Fruit fly (Drosophila melanogaster) whole organism, embryonic: Measurements from ENCODE around the gene CG4455.

ENCODE experiments used
- Adf1 ChIP-seq: fragments of 200-800 bp; sonication (Bioruptor generic); IDR thresholded peaks from 2 replicates; pipeline ENCODE4 v1.3.6; 2022; ENCODE audit warnings: missing biosample characterization, missing genetic modification characterization
- CG10654 ChIP-seq: fragments of 200-800 bp; sonication (Bioruptor generic); optimal IDR thresholded peaks from 2 replicates; lab custom pipeline; 2016; ENCODE audit warnings: missing biosample characterization, missing genetic modification characterization
- CG11398 ChIP-seq: fragments of 200-800 bp; sonication (Bioruptor generic); optimal IDR thresholded peaks from 2 replicates; lab custom pipeline; 2016; ENCODE audit warnings: missing biosample characterization, missing genetic modification characterization
- CG12659 ChIP-seq: fragments of 200-800 bp; sonication (Bioruptor generic); optimal IDR thresholded peaks from 3 replicates; lab custom pipeline; 2017; ENCODE audit warnings: mild to moderate bottlenecking, missing biosample characterization, missing genetic modification reagents, missing genetic modification characterization
- CG13287 ChIP-seq: fragments of 200-800 bp; sonication (Bioruptor generic); IDR thresholded peaks from 2 replicates; pipeline ENCODE4 v1.3.6; 2022; ENCODE audit warnings: missing biosample characterization, missing genetic modification characterization; ENCODE audit not compliant: partially characterized antibody
- CG14441 ChIP-seq: fragments of 200-800 bp; sonication (Bioruptor generic); IDR thresholded peaks from 2 replicates; pipeline ENCODE4 v1.3.6; 2022; ENCODE audit warnings: missing biosample characterization, missing genetic modification characterization
- CG16779 ChIP-seq: fragments of 200-800 bp; sonication (Bioruptor generic); IDR thresholded peaks from 2 replicates; pipeline ENCODE4 v1.3.6; 2022; ENCODE audit warnings: missing biosample characterization, missing genetic modification characterization
- CG17186 ChIP-seq: fragments of 200-800 bp; sonication (Bioruptor generic); optimal IDR thresholded peaks from 3 replicates; lab custom pipeline; 2017; ENCODE audit warnings: missing biosample characterization, missing genetic modification reagents, missing genetic modification characterization
- CG17328 ChIP-seq: fragments of 200-800 bp; sonication (Bioruptor generic); IDR thresholded peaks from 2 replicates; pipeline ENCODE4 v1.3.6; 2022; ENCODE audit warnings: missing biosample characterization, missing genetic modification characterization
- CG17385 ChIP-seq: fragments of 200-800 bp; sonication (Bioruptor generic); optimal IDR thresholded peaks from 3 replicates; lab custom pipeline; 2018; ENCODE audit warnings: missing biosample characterization, mild to moderate bottlenecking, missing genetic modification characterization
- CG2129 ChIP-seq: fragments of 200-800 bp; sonication (Bioruptor generic); IDR thresholded peaks from 2 replicates; pipeline ENCODE4 v1.3.6; 2022; ENCODE audit warnings: missing biosample characterization, missing genetic modification characterization; ENCODE audit not compliant: partially characterized antibody
- CG2199 ChIP-seq: fragments of 200-800 bp; sonication (Bioruptor generic); IDR thresholded peaks from 3 replicates; pipeline ENCODE4 v1.3.6; 2022; ENCODE audit warnings: missing biosample characterization, missing genetic modification characterization
- CG5245 ChIP-seq: fragments of 200-800 bp; sonication (Bioruptor generic); optimal IDR thresholded peaks from 3 replicates; lab custom pipeline; 2016; ENCODE audit warnings: missing biosample characterization, missing genetic modification characterization
- CG6765 ChIP-seq: fragments of 200-800 bp; sonication (Bioruptor generic); optimal IDR thresholded peaks from 3 replicates; lab custom pipeline; 2017; ENCODE audit warnings: missing biosample characterization, mild to moderate bottlenecking, missing genetic modification characterization
- CG7556 ChIP-seq: fragments of 200-800 bp; sonication (Bioruptor generic); optimal IDR thresholded peaks from 2 replicates; lab custom pipeline; 2017; ENCODE audit warnings: missing biosample characterization, mild to moderate bottlenecking, missing genetic modification characterization
- CG7839 ChIP-seq: fragments of 200-800 bp; sonication (Bioruptor generic); optimal IDR thresholded peaks from 3 replicates; lab custom pipeline; 2018; ENCODE audit warnings: missing biosample characterization, mild to moderate bottlenecking, missing genetic modification characterization, moderate library complexity
- CG9609 ChIP-seq: fragments of 200-800 bp; sonication (Bioruptor generic); optimal IDR thresholded peaks from 3 replicates; lab custom pipeline; 2016; ENCODE audit warnings: missing biosample characterization, missing genetic modification characterization
- CHES-1-like ChIP-seq: fragments of 200-800 bp; sonication (Bioruptor generic); optimal IDR thresholded peaks from 2 replicates; lab custom pipeline; 2016; ENCODE audit warnings: missing biosample characterization, missing genetic modification characterization
- CkIIα-i1 ChIP-seq: fragments of 200-800 bp; sonication (Bioruptor generic); IDR thresholded peaks from 2 replicates; pipeline ENCODE4 v1.3.6; 2022; ENCODE audit warnings: missing biosample characterization, missing genetic modification characterization
- D ChIP-seq, 2 experiments: fragments of 200-800 bp in 1 of 2; fragments of >200 bp in 1 of 2; sonication (Bioruptor generic) in 1 of 2; optimal IDR thresholded peaks; 2 replicates in 1 of 2; 3 replicates in 1 of 2; lab custom pipeline; 2017; ENCODE audit warnings: mild to moderate bottlenecking in 1 of 2, missing biosample characterization in 1 of 2, missing genetic modification characterization in 1 of 2, missing genetic modification reagents in 1 of 2
- ERR ChIP-seq: fragments of 200-800 bp; sonication (Bioruptor generic); optimal IDR thresholded peaks from 2 replicates; lab custom pipeline; 2016; ENCODE audit warnings: missing biosample characterization, missing genetic modification characterization
- Fer2 ChIP-seq: fragments of 200-800 bp; sonication (Bioruptor generic); optimal IDR thresholded peaks from 2 replicates; lab custom pipeline; 2018; ENCODE audit warnings: missing biosample characterization, mild to moderate bottlenecking, missing genetic modification characterization, moderate library complexity
- GATAe ChIP-seq: fragments of 200-800 bp; sonication (Bioruptor generic); conservative IDR thresholded peaks from 2 replicates; pipeline ENCODE4 v1.3.6; 2022; ENCODE audit warnings: missing biosample characterization, missing genetic modification characterization
- HLH54F ChIP-seq: fragments of 200-800 bp; sonication (Bioruptor generic); optimal IDR thresholded peaks from 3 replicates; lab custom pipeline; 2016; ENCODE audit warnings: missing biosample characterization, missing genetic modification characterization
- Kr ChIP-seq: fragments of 200-800 bp; sonication (Bioruptor generic); optimal IDR thresholded peaks from 2 replicates; lab custom pipeline; 2017; ENCODE audit warnings: missing biosample characterization, mild to moderate bottlenecking, missing genetic modification characterization
- MBD-R2 ChIP-seq: fragments of 200-800 bp; sonication (Bioruptor generic); IDR thresholded peaks from 2 replicates; pipeline ENCODE4 v1.3.6; 2022; ENCODE audit warnings: missing biosample characterization, missing genetic modification characterization
- Meics ChIP-seq: fragments of 200-800 bp; sonication (Bioruptor generic); optimal IDR thresholded peaks from 2 replicates; lab custom pipeline; 2017; ENCODE audit warnings: missing biosample characterization, mild to moderate bottlenecking, missing genetic modification characterization
- NFAT ChIP-seq: fragments of 200-800 bp; sonication (Bioruptor generic); IDR thresholded peaks from 2 replicates; pipeline ENCODE4 v1.3.6; 2022; ENCODE audit warnings: missing biosample characterization, missing genetic modification characterization
- Oli ChIP-seq: fragments of 200-800 bp; sonication (Bioruptor generic); optimal IDR thresholded peaks from 2 replicates; lab custom pipeline; 2018; ENCODE audit warnings: missing biosample characterization, mild to moderate bottlenecking, missing genetic modification characterization, moderate library complexity
- cas ChIP-seq: fragments of 200-800 bp; sonication (Bioruptor generic); IDR thresholded peaks from 2 replicates; pipeline ENCODE4 v1.3.6; 2022; ENCODE audit warnings: missing biosample characterization, missing genetic modification characterization
- chif ChIP-seq, 2 experiments: fragments of 200-800 bp; sonication (Bioruptor generic); optimal IDR thresholded peaks; 3 replicates each; lab custom pipeline; 2016; ENCODE audit warnings: missing biosample characterization in 2 of 2, missing genetic modification characterization in 2 of 2
- chm ChIP-seq: fragments of 200-800 bp; sonication (Bioruptor generic); IDR thresholded peaks from 2 replicates; pipeline ENCODE4 v1.3.6; 2022; ENCODE audit warnings: missing biosample characterization, missing genetic modification characterization
- da ChIP-seq: fragments of 200-800 bp; sonication (Bioruptor generic); optimal IDR thresholded peaks from 2 replicates; lab custom pipeline; 2016; ENCODE audit warnings: missing biosample characterization, missing genetic modification characterization
- danr ChIP-seq: fragments of 200-800 bp; sonication (Bioruptor generic); IDR thresholded peaks from 2 replicates; pipeline ENCODE4 v1.3.6; 2022; ENCODE audit warnings: missing biosample characterization, missing genetic modification characterization
- dati ChIP-seq: fragments of 200-800 bp; sonication (Bioruptor generic); IDR thresholded peaks from 2 replicates; pipeline ENCODE4 v1.3.6; 2022; ENCODE audit warnings: missing biosample characterization, missing genetic modification characterization
- disco-r ChIP-seq: fragments of 200-800 bp; sonication (Bioruptor generic); optimal IDR thresholded peaks from 2 replicates; lab custom pipeline; 2016; ENCODE audit warnings: missing biosample characterization, missing genetic modification characterization
- dmrt11E ChIP-seq: fragments of 200-800 bp; sonication (Bioruptor generic); optimal IDR thresholded peaks from 3 replicates; lab custom pipeline; 2018; ENCODE audit warnings: missing biosample characterization, mild to moderate bottlenecking, missing genetic modification characterization, moderate library complexity
- esg ChIP-seq: fragments of 200-800 bp; sonication (Bioruptor generic); conservative IDR thresholded peaks from 2 replicates; pipeline ENCODE4 v1.3.6; 2022; ENCODE audit warnings: missing biosample characterization, missing genetic modification characterization
- eyg ChIP-seq: fragments of 200-800 bp; sonication (Bioruptor generic); optimal IDR thresholded peaks from 3 replicates; lab custom pipeline; 2016; ENCODE audit warnings: missing biosample characterization, missing genetic modification characterization
- fd3F ChIP-seq: fragments of 200-800 bp; sonication (Bioruptor generic); optimal IDR thresholded peaks from 2 replicates; lab custom pipeline; 2018; ENCODE audit warnings: missing biosample characterization, mild to moderate bottlenecking, missing genetic modification characterization, moderate library complexity
- gce ChIP-seq: fragments of 200-800 bp; sonication (Bioruptor generic); IDR thresholded peaks from 3 replicates; pipeline ENCODE4 v1.3.6; 2022; ENCODE audit warnings: missing biosample characterization, missing genetic modification characterization
- inv ChIP-seq: fragments of 200-800 bp; sonication (Bioruptor generic); IDR thresholded peaks from 2 replicates; pipeline ENCODE4 v1.3.6; 2022; ENCODE audit warnings: missing biosample characterization, missing genetic modification characterization; ENCODE audit not compliant: partially characterized antibody
- mam ChIP-seq: fragments of 200-800 bp; sonication (Bioruptor generic); optimal IDR thresholded peaks from 3 replicates; lab custom pipeline; 2016; ENCODE audit warnings: missing biosample characterization, missing genetic modification characterization
- peb ChIP-seq: fragments of 200-800 bp; sonication (Bioruptor generic); IDR thresholded peaks from 2 replicates; pipeline ENCODE4 v1.3.6; 2022; ENCODE audit warnings: missing biosample characterization, missing genetic modification characterization
- phol ChIP-seq: fragments of 200-800 bp; sonication (Bioruptor generic); optimal IDR thresholded peaks from 3 replicates; lab custom pipeline; 2018; ENCODE audit warnings: missing biosample characterization, mild to moderate bottlenecking, missing genetic modification characterization, moderate library complexity
- sima ChIP-seq: fragments of 200-800 bp; sonication (Bioruptor generic); optimal IDR thresholded peaks from 2 replicates; lab custom pipeline; 2016; ENCODE audit warnings: missing biosample characterization, missing genetic modification characterization
- stc ChIP-seq: fragments of 200-800 bp; sonication (Bioruptor generic); IDR thresholded peaks from 2 replicates; pipeline ENCODE4 v1.3.6; 2022; ENCODE audit warnings: missing biosample characterization, missing genetic modification characterization
- stwl ChIP-seq: fragments of 200-800 bp; sonication (Bioruptor generic); optimal IDR thresholded peaks from 3 replicates; lab custom pipeline; 2018; ENCODE audit warnings: missing biosample characterization, mild to moderate bottlenecking, missing genetic modification characterization, moderate library complexity
- zen2 ChIP-seq: fragments of 200-800 bp; sonication (Bioruptor generic); IDR thresholded peaks from 3 replicates; pipeline ENCODE4 v1.3.6; 2022; ENCODE audit warnings: missing biosample characterization, missing genetic modification characterization; ENCODE audit not compliant: partially characterized antibody

Gene CG4455

DNA sequence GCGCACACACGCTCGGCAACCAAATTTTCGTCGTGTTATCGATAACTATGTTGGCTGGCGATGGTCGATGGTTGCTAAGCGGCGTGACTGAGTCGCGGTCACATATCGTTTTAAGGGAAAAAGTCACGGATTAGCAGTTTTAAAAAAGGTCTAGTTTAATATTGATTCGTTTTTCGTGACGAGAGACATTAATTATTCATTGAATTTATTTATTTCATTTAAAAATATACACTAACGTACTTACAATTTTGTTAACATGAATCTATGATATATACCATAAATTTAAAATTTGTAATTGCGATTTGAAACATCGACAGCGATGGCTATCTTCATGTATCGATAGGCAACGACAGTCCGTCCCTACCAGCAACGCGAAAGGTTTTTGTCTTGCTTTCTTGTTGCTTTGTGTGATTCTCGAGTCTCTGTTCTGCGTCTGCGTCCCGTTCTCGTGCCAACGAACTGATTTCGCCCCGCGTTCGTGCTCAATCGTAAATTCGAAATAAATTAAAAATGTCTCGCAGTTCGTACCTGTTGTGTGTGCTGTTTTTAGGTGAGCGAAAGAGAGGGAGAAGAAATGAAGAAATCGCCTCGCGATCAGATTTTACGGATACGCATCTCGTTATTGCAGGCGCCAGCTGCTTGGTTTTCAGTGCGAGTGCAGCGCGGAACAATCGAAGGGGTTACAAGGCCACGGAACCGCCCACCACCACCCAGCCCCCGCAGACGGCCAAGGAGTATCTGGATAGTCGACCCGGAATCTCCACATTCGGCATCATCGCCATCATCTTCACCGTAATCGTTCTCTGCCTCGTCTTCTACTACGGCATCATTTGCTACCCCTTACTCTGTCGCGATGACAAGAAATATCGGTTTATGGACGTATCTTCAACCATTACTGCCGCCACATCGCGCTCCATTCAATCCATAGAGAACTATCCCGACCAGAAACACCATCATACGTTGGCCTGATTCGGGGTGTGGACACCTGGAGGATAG lies at the start of gene CG4455, which contains the start of the genes Hyls1 and chif (continued):
- no peak for TF ChIP-seq CHES-1-like (GFP tag; lab: Kevin White, UChicago)
- TF ChIP-seq CG5245, result peak; percentile 29
- no peak for TF ChIP-seq HLH54F (GFP tag; lab: Kevin White, UChicago)
- TF ChIP-seq dati (GFP tag; lab: Robert Waterston, UW), result no peak
- TF ChIP-seq cas (GFP tag; lab: Robert Waterston, UW), result no peak
- peak; percentile 4 to 26 for TF ChIP-seq chif (GFP tag; optimal IDR thresholded peaks at IDR 0.05; lab: Kevin White, UChicago)
- no peak for TF ChIP-seq eyg (GFP tag; lab: Kevin White, UChicago)
- TF ChIP-seq D (optimal IDR thresholded peaks at IDR 0.05; lab: Kevin White, UChicago), result peak; percentile 67
- peak; percentile 40 for TF ChIP-seq D (GFP tag; optimal IDR thresholded peaks at IDR 0.05; lab: Kevin White, UChicago)
- no peak for TF ChIP-seq NFAT (GFP tag; lab: Robert Waterston, UW)
- no peak for TF ChIP-seq mam (GFP tag; lab: Kevin White, UChicago)
- no peak; the same call in none of the 2 replicates for TF ChIP-seq MBD-R2 (GFP tag; lab: Robert Waterston, UW)
- TF ChIP-seq CG7839 (tag; lab: Kevin White, UChicago), result peak; percentile 39
- no peak for TF ChIP-seq Adf1 (GFP tag; lab: Robert Waterston, UW)
- no peak for TF ChIP-seq fd3F (GFP tag; lab: Kevin White, UChicago)
- TF ChIP-seq CG17186 (GFP tag; lab: Kevin White, UChicago), result no peak
- TF ChIP-seq chm (GFP tag; lab: Robert Waterston, UW), result no peak
- TF ChIP-seq CG10654 (GFP tag; lab: Kevin White, UChicago), result peak; percentile 40
- TF ChIP-seq CG12659 (GFP tag; lab: Kevin White, UChicago), result peak; percentile 70
- TF ChIP-seq CG14441 (GFP tag; lab: Robert Waterston, UW), result no peak
- no peak for TF ChIP-seq CG7556
- peak; percentile 71 for TF ChIP-seq stwl
- TF ChIP-seq Meics (GFP tag; lab: Kevin White, UChicago), result peak; percentile 46
- TF ChIP-seq danr (GFP tag; lab: Robert Waterston, UW), result no peak
- TF ChIP-seq peb, result no peak
- TF ChIP-seq esg (GFP tag; lab: Robert Waterston, UW), result no peak
- peak; percentile 6 for TF ChIP-seq Fer2
- TF ChIP-seq CG2199 (GFP tag; lab: Robert Waterston, UW), result no peak
- no peak for TF ChIP-seq CkIIα-i1 (GFP tag; lab: Robert Waterston, UW)
- TF ChIP-seq CG13287 (GFP tag; lab: Robert Waterston, UW), result peak; percentile 88
- peak; percentile 89 for TF ChIP-seq inv (GFP tag; lab: Robert Waterston, UW)
- TF ChIP-seq Oli (tag; lab: Kevin White, UChicago), result no peak
- TF ChIP-seq zen2 (GFP tag; lab: Robert Waterston, UW), result peak; percentile 54; the same call in 1 of the 3 replicates
- no peak for TF ChIP-seq stc (GFP tag; lab: Robert Waterston, UW)
- peak; percentile 85 for TF ChIP-seq CG2129 (GFP tag; lab: Robert Waterston, UW)
- TF ChIP-seq CG11398, result no peak
- no peak for TF ChIP-seq gce
- no peak for TF ChIP-seq da (GFP tag; lab: Kevin White, UChicago)
- no peak for TF ChIP-seq CG16779 (GFP tag; lab: Robert Waterston, UW)
- TF ChIP-seq ERR, result no peak
- TF ChIP-seq phol, result peak; percentile 63
- TF ChIP-seq sima (GFP tag; lab: Kevin White, UChicago), result no peak
- no peak for TF ChIP-seq CG6765
- TF ChIP-seq CG17385, result no peak
- TF ChIP-seq CG17328 (GFP tag; lab: Robert Waterston, UW), result no peak
- TF ChIP-seq CG9609 (GFP tag; lab: Kevin White, UChicago), result no peak
- TF ChIP-seq Kr (GFP tag; lab: Kevin White, UChicago), result peak; percentile 30
- TF ChIP-seq disco-r (GFP tag; lab: Kevin White, UChicago), result no peak
- no peak for TF ChIP-seq GATAe (GFP tag; lab: Robert Waterston, UW)
- peak; percentile 43 for TF ChIP-seq dmrt11E (tag; lab: Kevin White, UChicago)
